Fruit fly (Drosophila melanogaster): ENCODE measurements around the gene mAcon1.

The mAcon1 gene

DNA sequence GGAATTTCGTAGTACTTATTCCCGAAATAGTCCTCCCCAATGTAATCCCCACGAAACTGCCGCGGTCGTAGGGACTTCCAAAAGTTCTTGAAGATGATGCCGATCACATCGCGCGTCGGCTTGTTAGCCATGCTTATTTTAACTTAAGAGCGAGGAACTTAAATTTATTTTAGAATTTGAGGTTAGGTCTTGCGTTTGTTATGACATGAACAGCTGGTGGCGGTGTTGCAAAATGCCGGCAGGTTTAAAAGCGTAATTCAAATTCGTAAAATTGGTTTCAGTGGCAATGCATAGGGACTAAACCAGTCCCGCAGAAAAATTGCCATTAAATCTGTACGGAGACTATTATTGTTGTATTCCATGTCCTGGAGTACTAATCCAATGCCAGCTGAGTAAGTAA is 1.9 kb upstream of the mAcon1 start:
- TF ChIP-seq CG11617 (GFP tag; optimal IDR thresholded peaks at IDR 0.05) (peak; percentile 21), CG12768 (GFP tag; optimal IDR thresholded peaks at IDR 0.05) (no peak), CG1620 (GFP tag; optimal IDR thresholded peaks at IDR 0.05) (peak; percentile 37), Clk (GFP tag; optimal IDR thresholded peaks at IDR 0.05) (no peak), CG7101 (tag; optimal IDR thresholded peaks at IDR 0.05) (peak; percentile 54), bab1 (GFP tag; optimal IDR thresholded peaks at IDR 0.05) (peak; percentile 30), Mnt (GFP tag; optimal IDR thresholded peaks at IDR 0.05) (peak; percentile 72), cnc (optimal IDR thresholded peaks at IDR 0.05) (no peak), ovo (GFP tag; optimal IDR thresholded peaks at IDR 0.05) (no peak), Crg-1 (GFP tag; optimal IDR thresholded peaks at IDR 0.05) (peak; percentile 27), pad (GFP tag; optimal IDR thresholded peaks at IDR 0.05) (peak; percentile 49), tj (GFP tag; optimal IDR thresholded peaks at IDR 0.05) (no peak), Hr96 (GFP tag; optimal IDR thresholded peaks at IDR 0.05) (peak; percentile 12), toe (GFP tag; optimal IDR thresholded peaks at IDR 0.05) (no peak), cic (GFP tag; optimal IDR thresholded peaks at IDR 0.05) (peak; percentile 56), CG14711 (tag; optimal IDR thresholded peaks at IDR 0.05) (peak; percentile 81)

DNA sequence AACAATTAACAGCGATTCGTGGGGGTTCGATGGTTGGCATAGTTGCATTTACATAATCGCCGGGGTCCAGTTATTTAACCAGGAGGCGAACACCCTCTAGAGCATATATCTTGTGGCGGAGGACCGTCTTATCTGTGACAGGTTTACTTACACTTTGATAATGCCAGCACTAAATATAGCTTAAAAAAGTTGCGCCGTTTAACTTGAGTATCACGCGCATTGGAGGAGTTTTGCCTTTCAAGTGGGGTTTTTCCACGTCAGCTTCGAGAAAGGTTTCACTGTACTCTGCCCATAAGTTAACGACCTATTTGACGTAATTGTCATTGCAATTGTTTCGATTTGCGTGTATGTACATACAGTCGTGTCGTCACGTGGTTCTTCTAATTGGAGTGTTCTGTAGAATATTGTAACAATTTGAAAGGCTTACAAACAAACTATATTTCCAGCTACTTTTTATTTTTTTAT is 822 bp downstream of the mAcon1 start:
- TF ChIP-seq CG12768 (GFP tag; optimal IDR thresholded peaks at IDR 0.05), result peak; percentile 43
- no peak for TF ChIP-seq pad (GFP tag; optimal IDR thresholded peaks at IDR 0.05)
- TF ChIP-seq Clk (GFP tag; optimal IDR thresholded peaks at IDR 0.05), result no peak
- no peak for TF ChIP-seq cnc (optimal IDR thresholded peaks at IDR 0.05)
- peak; percentile 12 for TF ChIP-seq cic (GFP tag; optimal IDR thresholded peaks at IDR 0.05)
- peak; percentile 2 for TF ChIP-seq CG7045 (GFP tag; optimal IDR thresholded peaks at IDR 0.05)
- no peak for TF ChIP-seq kay (GFP tag; ENCODE audit: borderline replicate concordance)

DNA sequence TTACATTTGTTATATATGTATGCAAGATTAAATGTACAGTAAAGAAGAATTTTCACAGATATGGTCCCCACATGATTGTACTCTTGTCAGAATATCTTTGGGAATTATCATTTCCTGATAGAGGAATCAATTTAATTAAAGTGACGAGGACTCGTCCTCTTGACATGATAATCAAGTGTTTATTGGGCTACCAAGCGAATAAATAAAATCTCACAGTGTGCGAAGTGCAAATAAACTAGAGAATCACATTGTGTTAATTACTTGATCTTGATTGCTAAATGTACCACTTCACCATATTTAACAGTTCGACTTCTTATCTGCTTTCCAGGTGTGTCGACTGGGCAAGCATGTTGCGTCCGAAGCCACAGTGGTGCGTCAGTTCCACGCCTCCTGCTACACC is 1.5 kb downstream of the mAcon1 start:
- TF ChIP-seq bab1 (GFP tag; optimal IDR thresholded peaks at IDR 0.05), result no peak

dm6 chr2L:21172922-21173321 is 4.6 kb downstream of the mAcon1 start, which contains the start of gene CG31627:
TSS of gene CG31627 (plus strand) at chr2L:21173222.
- TF ChIP-seq CG5204 (GFP tag; optimal IDR thresholded peaks at IDR 0.05), result no peak
- TF ChIP-seq Mnt (GFP tag; optimal IDR thresholded peaks at IDR 0.05), result no peak
- no peak for TF ChIP-seq toe (GFP tag; optimal IDR thresholded peaks at IDR 0.05)
- TF ChIP-seq CG7045 (GFP tag; optimal IDR thresholded peaks at IDR 0.05), result no peak
- TF ChIP-seq CG14711 (tag; optimal IDR thresholded peaks at IDR 0.05), result no peak
- TF ChIP-seq kay (GFP tag; ENCODE audit: borderline replicate concordance), result no peak
- TF ChIP-seq CG12768 (GFP tag; optimal IDR thresholded peaks at IDR 0.05), result no peak
- TF ChIP-seq CG33017 (tag; optimal IDR thresholded peaks at IDR 0.05), result no peak
- no peak for TF ChIP-seq Hr96 (GFP tag; optimal IDR thresholded peaks at IDR 0.05)
- no peak for TF ChIP-seq bab1 (GFP tag; optimal IDR thresholded peaks at IDR 0.05)
- no peak for TF ChIP-seq CG11617 (GFP tag; optimal IDR thresholded peaks at IDR 0.05)
- TF ChIP-seq CG7101 (tag; optimal IDR thresholded peaks at IDR 0.05), result no peak

DNA sequence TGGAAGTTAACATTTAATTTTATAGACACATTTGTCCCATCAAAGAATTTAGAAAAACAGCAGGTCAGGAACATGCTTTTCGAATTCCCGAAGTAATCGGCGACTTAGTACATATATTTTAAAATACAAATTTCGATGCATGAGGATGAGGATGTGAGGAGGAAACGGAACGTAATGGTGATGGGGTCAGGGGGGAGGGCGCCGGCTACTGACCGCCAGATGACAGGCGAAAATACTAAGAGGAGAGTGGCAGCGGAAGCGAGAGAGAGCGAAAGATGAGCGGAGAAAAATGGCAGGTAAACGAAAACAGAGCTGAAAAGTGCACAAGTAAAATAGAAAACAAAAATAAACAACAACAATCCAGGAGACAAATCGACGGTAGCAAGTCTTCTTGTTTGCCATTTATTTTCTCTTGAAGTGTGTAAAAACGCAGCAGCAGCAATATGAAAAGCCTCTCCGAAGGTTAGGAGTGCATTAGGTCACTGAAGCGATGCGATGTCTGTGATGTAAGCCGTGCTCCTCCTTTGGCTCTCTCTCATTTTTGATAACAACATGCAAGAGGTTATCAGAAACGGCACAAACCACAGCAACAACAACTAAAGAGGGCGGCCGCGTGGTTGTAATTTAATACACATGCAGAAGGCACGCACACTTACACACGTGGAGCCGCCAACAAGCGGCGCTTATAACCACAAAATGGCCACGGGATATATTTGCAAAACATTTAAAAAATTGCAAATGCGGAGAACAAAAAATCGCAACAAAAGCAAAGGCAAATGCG is 10.3 kb downstream of the mAcon1 start:
- TF ChIP-seq tj (GFP tag; optimal IDR thresholded peaks at IDR 0.05) (peak; percentile 41), Mnt (GFP tag; optimal IDR thresholded peaks at IDR 0.05) (peak; percentile 88), Crg-1 (GFP tag; optimal IDR thresholded peaks at IDR 0.05) (peak; percentile 10), CG33017 (tag; optimal IDR thresholded peaks at IDR 0.05) (no peak), cic (GFP tag; optimal IDR thresholded peaks at IDR 0.05) (peak; percentile 42)

DNA sequence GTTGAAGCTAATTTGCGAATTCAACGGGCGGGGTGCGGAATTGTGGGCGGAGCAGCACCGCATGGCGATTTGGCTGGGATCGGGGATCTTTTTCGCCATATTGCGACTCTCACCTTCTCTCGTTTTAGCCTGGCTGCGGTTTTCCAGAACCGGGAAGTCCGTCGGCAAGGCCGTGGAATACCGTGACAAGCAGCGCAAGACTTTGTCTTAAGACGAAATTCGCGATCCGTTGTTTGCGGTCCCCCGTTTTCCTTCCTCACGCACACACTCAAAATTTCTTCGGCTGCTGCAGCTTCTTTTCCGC is 10.8 kb downstream of the mAcon1 start:
- TF ChIP-seq toe (GFP tag; optimal IDR thresholded peaks at IDR 0.05) (no peak), tj (GFP tag; optimal IDR thresholded peaks at IDR 0.05) (no peak), bab1 (GFP tag; optimal IDR thresholded peaks at IDR 0.05) (no peak), CG12768 (GFP tag; optimal IDR thresholded peaks at IDR 0.05) (no peak), kay (GFP tag; ENCODE audit: borderline replicate concordance) (no peak), Hr96 (GFP tag; optimal IDR thresholded peaks at IDR 0.05) (no peak), pad (GFP tag; optimal IDR thresholded peaks at IDR 0.05) (no peak), CG5204 (GFP tag; optimal IDR thresholded peaks at IDR 0.05) (no peak), ovo (GFP tag; optimal IDR thresholded peaks at IDR 0.05) (no peak), CG14711 (tag; optimal IDR thresholded peaks at IDR 0.05) (no peak), Clk (GFP tag; optimal IDR thresholded peaks at IDR 0.05) (no peak), cnc (optimal IDR thresholded peaks at IDR 0.05) (no peak), CG11617 (GFP tag; optimal IDR thresholded peaks at IDR 0.05) (no peak), CG7101 (tag; optimal IDR thresholded peaks at IDR 0.05) (no peak), cic (GFP tag; optimal IDR thresholded peaks at IDR 0.05) (no peak)

dm6 chr2L:21179615-21180031 is 11.3 kb downstream of the mAcon1 start, which contains the start of the genes bur and Mcm10:
TSS of gene bur (minus strand) at chr2L:21179683.
TSS of gene Mcm10 (plus strand) at chr2L:21179933.
- TF ChIP-seq Mnt (GFP tag; optimal IDR thresholded peaks at IDR 0.05) (no peak), CG1620 (GFP tag; optimal IDR thresholded peaks at IDR 0.05) (no peak), CG11617 (GFP tag; optimal IDR thresholded peaks at IDR 0.05) (no peak), Crg-1 (GFP tag; optimal IDR thresholded peaks at IDR 0.05) (no peak), CG12768 (GFP tag; optimal IDR thresholded peaks at IDR 0.05) (no peak), CG5204 (GFP tag; optimal IDR thresholded peaks at IDR 0.05) (no peak), ovo (GFP tag; optimal IDR thresholded peaks at IDR 0.05) (no peak), bab1 (GFP tag; optimal IDR thresholded peaks at IDR 0.05) (no peak), CG33017 (tag; optimal IDR thresholded peaks at IDR 0.05) (no peak), CG7101 (tag; optimal IDR thresholded peaks at IDR 0.05) (peak; percentile 42), Clk (GFP tag; optimal IDR thresholded peaks at IDR 0.05) (no peak), cic (GFP tag; optimal IDR thresholded peaks at IDR 0.05) (no peak), tj (GFP tag; optimal IDR thresholded peaks at IDR 0.05) (no peak), kay (GFP tag; ENCODE audit: borderline replicate concordance) (no peak), toe (GFP tag; optimal IDR thresholded peaks at IDR 0.05) (no peak), pad (GFP tag; optimal IDR thresholded peaks at IDR 0.05) (peak; percentile 2), cnc (optimal IDR thresholded peaks at IDR 0.05) (no peak), CG14711 (tag; optimal IDR thresholded peaks at IDR 0.05) (peak; percentile 27)
